Fruit fly (Drosophila melanogaster) whole organism, embryonic: ENCODE results near the gene CG6878.

Source experiments
- Bgb ChIP-seq: fragments of 200-800 bp; sonication (Bioruptor generic); IDR thresholded peaks from 2 replicates; pipeline ENCODE4 v1.3.6; 2022; ENCODE audit warnings: missing biosample characterization, missing genetic modification characterization; ENCODE audit not compliant: partially characterized antibody
- Blimp-1 ChIP-seq: fragments of 200-800 bp; sonication (Bioruptor generic); optimal IDR thresholded peaks from 3 replicates; lab custom pipeline; 2018; ENCODE audit warnings: missing biosample characterization, missing genetic modification characterization, mild to moderate bottlenecking, moderate library complexity, missing genetic modification reagents
- CG12744 ChIP-seq: fragments of 200-800 bp; sonication (Bioruptor generic); optimal IDR thresholded peaks from 2 replicates; lab custom pipeline; 2016; ENCODE audit warnings: missing biosample characterization, missing genetic modification characterization
- CG15011 ChIP-seq: fragments of 200-800 bp; sonication (Bioruptor generic); optimal IDR thresholded peaks from 3 replicates; lab custom pipeline; 2018; ENCODE audit warnings: missing biosample characterization, mild to moderate bottlenecking, missing genetic modification characterization
- CG15269 ChIP-seq: fragments of 200-800 bp; sonication (Bioruptor generic); optimal IDR thresholded peaks from 2 replicates; lab custom pipeline; 2018; ENCODE audit warnings: missing biosample characterization, mild to moderate bottlenecking, missing genetic modification characterization, moderate library complexity
- CG15479 ChIP-seq: fragments of 200-800 bp; sonication (Bioruptor generic); optimal IDR thresholded peaks from 3 replicates; lab custom pipeline; 2019; ENCODE audit warnings: missing biosample characterization, mild to moderate bottlenecking, missing genetic modification characterization, moderate library complexity
- CG1603 ChIP-seq: fragments of 200-800 bp; sonication (Bioruptor generic); optimal IDR thresholded peaks from 2 replicates; lab custom pipeline; 2019; ENCODE audit warnings: missing biosample characterization, mild to moderate bottlenecking, missing genetic modification characterization, moderate library complexity
- CG1832 ChIP-seq: fragments of 200-800 bp; sonication (Bioruptor generic); optimal IDR thresholded peaks from 2 replicates; lab custom pipeline; 2017; ENCODE audit warnings: missing biosample characterization, mild to moderate bottlenecking, missing genetic modification characterization, inconsistent platforms
- CG18764 ChIP-seq: fragments of 200-800 bp; sonication (Bioruptor generic); optimal IDR thresholded peaks from 3 replicates; lab custom pipeline; 2016; ENCODE audit warnings: missing biosample characterization, missing genetic modification characterization
- CG30431 ChIP-seq: fragments of 200-800 bp; sonication (Bioruptor generic); optimal IDR thresholded peaks from 2 replicates; lab custom pipeline; 2017; ENCODE audit warnings: missing biosample characterization, missing genetic modification characterization
- CG3163 ChIP-seq: fragments of 200-800 bp; sonication (Bioruptor generic); optimal IDR thresholded peaks from 3 replicates; lab custom pipeline; 2016; ENCODE audit warnings: missing biosample characterization, missing genetic modification characterization
- CG33213 ChIP-seq: fragments of 200-800 bp; sonication (Bioruptor generic); optimal IDR thresholded peaks from 3 replicates; lab custom pipeline; 2016; ENCODE audit warnings: missing biosample characterization, missing genetic modification characterization
- CG4404 ChIP-seq: fragments of 200-800 bp; sonication (Bioruptor generic); IDR thresholded peaks from 2 replicates; pipeline ENCODE4 v1.3.6; 2022; ENCODE audit warnings: missing biosample characterization, missing genetic modification characterization
- CG6175 ChIP-seq: fragments of 200-800 bp; sonication (Bioruptor generic); IDR thresholded peaks from 3 replicates; pipeline ENCODE4 v1.3.6; 2022; ENCODE audit warnings: missing biosample characterization, missing genetic modification characterization
- CG7987 ChIP-seq: fragments of 200-800 bp; sonication (Bioruptor generic); optimal IDR thresholded peaks from 2 replicates; lab custom pipeline; 2018; ENCODE audit warnings: missing biosample characterization, mild to moderate bottlenecking, missing genetic modification characterization, moderate library complexity
- Camta ChIP-seq: fragments of 200-800 bp; sonication (Bioruptor generic); optimal IDR thresholded peaks from 2 replicates; lab custom pipeline; 2016; ENCODE audit warnings: missing biosample characterization, missing genetic modification characterization
- CrebB ChIP-seq: fragments of 200-800 bp; sonication (Bioruptor generic); optimal IDR thresholded peaks from 3 replicates; lab custom pipeline; 2018; ENCODE audit warnings: missing biosample characterization, mild to moderate bottlenecking, missing genetic modification characterization
- Dref ChIP-seq: fragments of 200-800 bp; sonication (Bioruptor generic); IDR thresholded peaks from 2 replicates; pipeline ENCODE4 v1.3.6; 2022; ENCODE audit warnings: missing biosample characterization, missing genetic modification characterization
- Fer3 ChIP-seq: fragments of 200-800 bp; sonication (Bioruptor generic); optimal IDR thresholded peaks from 2 replicates; lab custom pipeline; 2018; ENCODE audit warnings: missing biosample characterization, mild to moderate bottlenecking, missing genetic modification characterization, moderate library complexity
- HLHmδ ChIP-seq: fragments of 200-800 bp; sonication (Bioruptor generic); optimal IDR thresholded peaks from 2 replicates; lab custom pipeline; 2018; ENCODE audit warnings: missing biosample characterization, mild to moderate bottlenecking, missing genetic modification characterization, moderate library complexity
- Lhr ChIP-seq: fragments of 200-800 bp; sonication (Bioruptor generic); optimal IDR thresholded peaks from 3 replicates; lab custom pipeline; 2017; ENCODE audit warnings: mild to moderate bottlenecking, missing biosample characterization, missing genetic modification reagents, missing genetic modification characterization
- Lim3 ChIP-seq: fragments of 200-800 bp; sonication (Bioruptor generic); IDR thresholded peaks from 2 replicates; pipeline ENCODE4 v1.3.6; 2022; ENCODE audit warnings: missing biosample characterization, missing genetic modification characterization
- NK7.1 ChIP-seq: fragments of 200-800 bp; sonication (Bioruptor generic); optimal IDR thresholded peaks from 3 replicates; lab custom pipeline; 2016; ENCODE audit warnings: missing biosample characterization, missing genetic modification characterization
- Nf-YB ChIP-seq: fragments of 200-800 bp; sonication (Bioruptor generic); optimal IDR thresholded peaks from 3 replicates; lab custom pipeline; 2019; ENCODE audit warnings: missing biosample characterization, mild to moderate bottlenecking, missing genetic modification characterization, moderate library complexity
- Side ChIP-seq: fragments of 200-800 bp; sonication (Bioruptor generic); optimal IDR thresholded peaks from 2 replicates; lab custom pipeline; 2016; ENCODE audit warnings: missing biosample characterization, missing genetic modification characterization
- Spps ChIP-seq: fragments of 200-800 bp; sonication (Bioruptor generic); optimal IDR thresholded peaks from 2 replicates; lab custom pipeline; 2018; ENCODE audit warnings: missing biosample characterization, mild to moderate bottlenecking, missing genetic modification characterization
- amos ChIP-seq: fragments of 200-800 bp; sonication (Bioruptor generic); IDR thresholded peaks from 2 replicates; pipeline ENCODE4 v1.3.6; 2022; ENCODE audit warnings: missing biosample characterization, missing genetic modification characterization; ENCODE audit not compliant: partially characterized antibody
- btn ChIP-seq: fragments of 200-800 bp; sonication (Bioruptor generic); optimal IDR thresholded peaks from 2 replicates; lab custom pipeline; 2016; ENCODE audit warnings: missing biosample characterization, missing genetic modification characterization
- chinmo ChIP-seq: fragments of 200-800 bp; sonication (Bioruptor generic); IDR thresholded peaks from 4 replicates; pipeline ENCODE4 v1.3.6; 2022; ENCODE audit warnings: missing biosample characterization, missing genetic modification characterization; ENCODE audit not compliant: partially characterized antibody
- chm ChIP-seq: fragments of 200-800 bp; sonication (Bioruptor generic); IDR thresholded peaks from 2 replicates; pipeline ENCODE4 v1.3.6; 2022; ENCODE audit warnings: missing biosample characterization, missing genetic modification characterization
- crol ChIP-seq: fragments of 200-800 bp; sonication (Bioruptor generic); IDR thresholded peaks from 2 replicates; pipeline ENCODE4 v1.3.6; 2022; ENCODE audit warnings: missing biosample characterization, missing genetic modification characterization
- da ChIP-seq: fragments of 200-800 bp; sonication (Bioruptor generic); optimal IDR thresholded peaks from 2 replicates; lab custom pipeline; 2016; ENCODE audit warnings: missing biosample characterization, missing genetic modification characterization
- ems ChIP-seq: fragments of 200-800 bp; sonication (Bioruptor generic); optimal IDR thresholded peaks from 3 replicates; lab custom pipeline; 2016; ENCODE audit warnings: missing biosample characterization, missing genetic modification characterization
- eyg ChIP-seq: fragments of 200-800 bp; sonication (Bioruptor generic); optimal IDR thresholded peaks from 3 replicates; lab custom pipeline; 2016; ENCODE audit warnings: missing biosample characterization, missing genetic modification characterization
- fd64A ChIP-seq: fragments of 200-800 bp; sonication (Bioruptor generic); optimal IDR thresholded peaks from 3 replicates; lab custom pipeline; 2018; ENCODE audit warnings: missing biosample characterization, mild to moderate bottlenecking, missing genetic modification characterization
- gcm2 ChIP-seq: fragments of 200-800 bp; sonication (Bioruptor generic); optimal IDR thresholded peaks from 2 replicates; lab custom pipeline; 2016; ENCODE audit warnings: missing biosample characterization, missing genetic modification characterization
- gro ChIP-seq: fragments of 200-800 bp; sonication (Bioruptor generic); optimal IDR thresholded peaks from 2 replicates; lab custom pipeline; 2016; ENCODE audit warnings: missing biosample characterization, missing genetic modification characterization
- hth ChIP-seq: fragments of >200 bp; optimal IDR thresholded peaks from 2 replicates; lab custom pipeline; 2017; ENCODE audit warnings: inconsistent platforms
- nerfin-1 ChIP-seq: fragments of 200-800 bp; sonication (Bioruptor generic); optimal IDR thresholded peaks from 3 replicates; lab custom pipeline; 2019; ENCODE audit warnings: missing biosample characterization, mild to moderate bottlenecking, missing genetic modification characterization, moderate library complexity
- nom ChIP-seq: fragments of 200-800 bp; sonication (Bioruptor generic); optimal IDR thresholded peaks from 2 replicates; lab custom pipeline; 2017; ENCODE audit warnings: missing biosample characterization, missing genetic modification characterization, mild to moderate bottlenecking, moderate library complexity, missing genetic modification reagents
- pfk ChIP-seq: fragments of 200-800 bp; sonication (Bioruptor generic); optimal IDR thresholded peaks from 2 replicates; lab custom pipeline; 2018; ENCODE audit warnings: missing biosample characterization, mild to moderate bottlenecking, missing genetic modification characterization, moderate library complexity
- pita ChIP-seq: fragments of 200-800 bp; sonication (Bioruptor generic); optimal IDR thresholded peaks from 2 replicates; lab custom pipeline; 2017; ENCODE audit warnings: missing biosample characterization, mild to moderate bottlenecking, missing genetic modification characterization
- ro ChIP-seq: fragments of 200-800 bp; sonication (Bioruptor generic); IDR thresholded peaks from 2 replicates; pipeline ENCODE4 v1.3.6; 2022; ENCODE audit warnings: missing biosample characterization, missing genetic modification characterization
- sim ChIP-seq: fragments of 200-800 bp; sonication (Bioruptor generic); IDR thresholded peaks from 2 replicates; pipeline ENCODE4 v1.3.6; 2022; ENCODE audit warnings: missing biosample characterization, missing genetic modification characterization
- slp2 ChIP-seq: fragments of 200-800 bp; sonication (Bioruptor generic); optimal IDR thresholded peaks from 2 replicates; lab custom pipeline; 2016; ENCODE audit warnings: missing biosample characterization, missing genetic modification characterization
- sna ChIP-seq: fragments of 200-800 bp; sonication (Bioruptor generic); IDR thresholded peaks from 2 replicates; pipeline ENCODE4 v1.3.6; 2022; ENCODE audit warnings: missing biosample characterization, missing genetic modification characterization; ENCODE audit not compliant: partially characterized antibody
- so ChIP-seq: fragments of 200-800 bp; sonication (Bioruptor generic); IDR thresholded peaks from 3 replicates; pipeline ENCODE4 v1.3.6; 2022; ENCODE audit warnings: missing biosample characterization, missing genetic modification characterization
- usp ChIP-seq: fragments of >200 bp; optimal IDR thresholded peaks from 2 replicates; lab custom pipeline; 2017; ENCODE audit warnings: missing biosample characterization, missing genetic modification characterization
- zfh2 ChIP-seq: fragments of 200-800 bp; sonication (Bioruptor generic); optimal IDR thresholded peaks from 2 replicates; lab custom pipeline; 2016; ENCODE audit warnings: missing biosample characterization, missing genetic modification characterization

The CG6878 gene

dm6 chr3L:15141118-15142003 is 20.3 kb upstream of the CG6878 start (continued):
- no peak for TF ChIP-seq gro
- TF ChIP-seq fd64A (GFP tag; lab: Kevin White, UChicago): no peak
- TF ChIP-seq crol (GFP tag; lab: Robert Waterston, UW): peak; percentile 47
- TF ChIP-seq CG30431: no peak
- peak; percentile 83 for TF ChIP-seq CG1832 (GFP tag; lab: Kevin White, UChicago)
- TF ChIP-seq sim (GFP tag; lab: Robert Waterston, UW): no peak
- no peak for TF ChIP-seq CG12744 (GFP tag; lab: Kevin White, UChicago)
- TF ChIP-seq gcm2: no peak
- TF ChIP-seq zfh2: no peak
- TF ChIP-seq Dref (GFP tag; lab: Robert Waterston, UW): no peak
- no peak for TF ChIP-seq sna
- TF ChIP-seq CG6175 (GFP tag; lab: Robert Waterston, UW): no peak
- TF ChIP-seq hth (lab: Kevin White, UChicago): no peak
- TF ChIP-seq usp (GFP tag; lab: Kevin White, UChicago): peak; percentile 3
- no peak for TF ChIP-seq Side
- no peak for TF ChIP-seq btn
- TF ChIP-seq NK7.1: no peak
- peak; percentile 4; the same call in 1 of the 2 replicates for TF ChIP-seq amos (GFP tag; lab: Robert Waterston, UW)
- TF ChIP-seq nom (GFP tag; lab: Kevin White, UChicago): peak; percentile 54
- TF ChIP-seq Lim3: no peak
- no peak for TF ChIP-seq CG7987 (GFP tag; lab: Kevin White, UChicago)
- TF ChIP-seq slp2 (GFP tag; lab: Kevin White, UChicago): no peak
- peak; percentile 26 for TF ChIP-seq CG1603 (tag; lab: Kevin White, UChicago)
- no peak for TF ChIP-seq da (GFP tag; lab: Kevin White, UChicago)
- no peak for TF ChIP-seq CG15269 (tag; lab: Kevin White, UChicago)
- TF ChIP-seq CG4404 (GFP tag; lab: Robert Waterston, UW): no peak
- no peak for TF ChIP-seq CG18764 (GFP tag; lab: Kevin White, UChicago)
- peak; percentile 33 for TF ChIP-seq HLHmδ (GFP tag; lab: Kevin White, UChicago)
- TF ChIP-seq pita: no peak
- TF ChIP-seq Blimp-1 (GFP tag; lab: Kevin White, UChicago): peak; percentile 16
- no peak for TF ChIP-seq ro (GFP tag; lab: Robert Waterston, UW)
- peak; percentile 80; the same call in 3 of the 4 replicates for TF ChIP-seq chinmo
- TF ChIP-seq pfk (GFP tag; lab: Kevin White, UChicago): no peak
- TF ChIP-seq nerfin-1 (tag; lab: Kevin White, UChicago): no peak
- no peak for TF ChIP-seq CG15011
- TF ChIP-seq Lhr (GFP tag; lab: Kevin White, UChicago): no peak
- no peak for TF ChIP-seq Bgb
- no peak for TF ChIP-seq so (GFP tag; lab: Robert Waterston, UW)
- TF ChIP-seq Camta: no peak
- peak; percentile 92 for TF ChIP-seq CG15479 (GFP tag; lab: Kevin White, UChicago)
- no peak for TF ChIP-seq ems (GFP tag; lab: Kevin White, UChicago)
- no peak for TF ChIP-seq Spps
- no peak for TF ChIP-seq Nf-YB (GFP tag; lab: Kevin White, UChicago)
- peak; percentile 20 for TF ChIP-seq Fer3 (tag; lab: Kevin White, UChicago)
- no peak for TF ChIP-seq CrebB (tag; lab: Kevin White, UChicago)
- TF ChIP-seq eyg: no peak
- peak; percentile 6; the same call in 1 of the 2 replicates for TF ChIP-seq chm
- TF ChIP-seq CG3163 (GFP tag; lab: Kevin White, UChicago): no peak
- TF ChIP-seq CG33213 (GFP tag; lab: Kevin White, UChicago): no peak
